Worm (Caenorhabditis elegans) whole organism, L1 larva: Measurements from ENCODE around the gene tbc-3.

Experiments used
- F16B12.6 ChIP-seq: fragments of 150-350 bp; optimal IDR thresholded peaks from 2 replicates; lab custom pipeline; 2014; ENCODE audit warnings: missing biosample characterization, missing genetic modification characterization
- Y116A8C.19 ChIP-seq: sonication (generic microtip); optimal IDR thresholded peaks from 2 replicates; lab custom pipeline; 2016; ENCODE audit warnings: missing compliant biosample characterization, missing genetic modification characterization, borderline replicate concordance
- aly-2 ChIP-seq: fragments of 150-350 bp; optimal IDR thresholded peaks from 2 replicates; lab custom pipeline; 2014; ENCODE audit warnings: missing biosample characterization, missing genetic modification characterization
- ama-1 ChIP-seq: fragments of 150-350 bp; optimal IDR thresholded peaks from 2 replicates; lab custom pipeline; 2014
- blmp-1 ChIP-seq: fragments of 150-350 bp; optimal IDR thresholded peaks from 2 replicates; lab custom pipeline; 2014; ENCODE audit warnings: missing biosample characterization, missing genetic modification characterization
- ceh-63 ChIP-seq: fragments of 200-800 bp; sonication (Bioruptor generic); optimal IDR thresholded peaks from 2 replicates; lab custom pipeline; 2018; ENCODE audit warnings: mild to moderate bottlenecking, missing genetic modification characterization, missing compliant biosample characterization
- ceh-82 ChIP-seq, 3 experiments: fragments of 150-350 bp in 1 of 3; sonication (generic microtip) in 2 of 3; optimal IDR thresholded peaks; 2 replicates each; lab custom pipeline; 2014 to 2017; ENCODE audit warnings: missing biosample characterization in 3 of 3, missing genetic modification characterization in 3 of 3
- ceh-88 ChIP-seq: fragments of 200-800 bp; sonication (Bioruptor generic); IDR thresholded peaks from 2 replicates; pipeline ENCODE4 v1.3.6; 2022; ENCODE audit warnings: missing genetic modification characterization, missing compliant biosample characterization
- ceh-90 ChIP-seq: sonication (generic microtip); optimal IDR thresholded peaks from 2 replicates; lab custom pipeline; 2016; ENCODE audit warnings: missing genetic modification characterization, missing compliant biosample characterization
- dpl-1 ChIP-seq, 3 experiments: fragments of 150-350 bp in 2 of 3; sonication (generic microtip) in 1 of 3; optimal IDR thresholded peaks; 2 replicates each; lab custom pipeline; 2014 to 2017; ENCODE audit warnings: missing biosample characterization in 3 of 3, missing genetic modification characterization in 3 of 3, missing genetic modification reagents in 3 of 3
- dsc-1 ChIP-seq: sonication (generic microtip); optimal IDR thresholded peaks from 2 replicates; lab custom pipeline; 2016; ENCODE audit warnings: mild to moderate bottlenecking, missing genetic modification characterization, missing compliant biosample characterization
- efl-1 ChIP-seq, 4 experiments: fragments of 150-350 bp; optimal IDR thresholded peaks in 3 of 4; peaks in 1 of 4; 1 replicate in 1 of 4; 2 replicates in 3 of 4; lab custom pipeline; 2014; ENCODE audit warnings: missing biosample characterization in 2 of 4, missing genetic modification characterization in 2 of 4, missing genetic modification reagents in 2 of 4
- efl-3 ChIP-seq: fragments of 200-800 bp; sonication (Bioruptor generic); optimal IDR thresholded peaks from 2 replicates; lab custom pipeline; 2018; ENCODE audit warnings: mild to moderate bottlenecking, missing genetic modification characterization, missing compliant biosample characterization
- elt-2 ChIP-seq: sonication (generic microtip); optimal IDR thresholded peaks from 2 replicates; lab custom pipeline; 2016; ENCODE audit warnings: missing genetic modification characterization, mild to moderate bottlenecking, inconsistent platforms, missing compliant biosample characterization, missing genetic modification reagents
- elt-3 ChIP-seq, 6 experiments: fragments of 150-350 bp in 1 of 6; sonication (generic microtip); optimal IDR thresholded peaks; 2 replicates each; lab custom pipeline; 2017 to 2018; ENCODE audit warnings: missing biosample characterization in 6 of 6, missing genetic modification characterization in 6 of 6, inconsistent platforms in 1 of 6
- fkh-10 ChIP-seq: sonication (generic microtip); optimal IDR thresholded peaks from 2 replicates; lab custom pipeline; 2017; ENCODE audit warnings: missing biosample characterization, missing genetic modification reagents, missing genetic modification characterization
- fkh-8 ChIP-seq: sonication (generic microtip); optimal IDR thresholded peaks from 2 replicates; lab custom pipeline; 2016; ENCODE audit warnings: mild to moderate bottlenecking, missing genetic modification characterization, missing compliant biosample characterization
- fos-1 ChIP-seq: fragments of 150-350 bp; optimal IDR thresholded peaks from 2 replicates; lab custom pipeline; 2014; ENCODE audit warnings: missing biosample characterization, missing genetic modification characterization
- grh-1 ChIP-seq: fragments of 200-800 bp; sonication (Bioruptor generic); IDR thresholded peaks from 2 replicates; pipeline ENCODE4 v1.3.6; 2022; ENCODE audit warnings: missing genetic modification reagents, missing genetic modification characterization, missing compliant biosample characterization
- lin-13 ChIP-seq: fragments of 150-350 bp; optimal IDR thresholded peaks from 2 replicates; lab custom pipeline; 2014; ENCODE audit warnings: missing biosample characterization, missing genetic modification reagents, missing genetic modification characterization
- lin-14 ChIP-seq: fragments of 200-800 bp; sonication (Bioruptor generic); optimal IDR thresholded peaks from 2 replicates; lab custom pipeline; 2018; ENCODE audit warnings: mild to moderate bottlenecking, missing genetic modification characterization, moderate library complexity, missing compliant biosample characterization
- lin-35 ChIP-seq, 2 experiments: fragments of 150-350 bp; optimal IDR thresholded peaks; 2 replicates each; lab custom pipeline; 2014; ENCODE audit warnings: missing biosample characterization in 2 of 2, missing genetic modification characterization in 2 of 2, missing genetic modification reagents in 2 of 2
- lir-3 ChIP-seq: sonication (generic microtip); optimal IDR thresholded peaks from 2 replicates; lab custom pipeline; 2016; ENCODE audit warnings: mild to moderate bottlenecking, missing genetic modification characterization, moderate library complexity, missing compliant biosample characterization; ENCODE audit not compliant: poor library complexity
- lsy-2 ChIP-seq, 2 experiments: fragments of 150-350 bp; optimal IDR thresholded peaks; 2 replicates each; lab custom pipeline; 2014; ENCODE audit warnings: missing biosample characterization in 2 of 2, missing genetic modification characterization in 2 of 2
- mdl-1 ChIP-seq, 2 experiments: fragments of 150-350 bp; optimal IDR thresholded peaks; 2 replicates each; lab custom pipeline; 2014 to 2017; ENCODE audit warnings: missing biosample characterization in 2 of 2, missing genetic modification characterization in 2 of 2, inconsistent platforms in 1 of 2
- mep-1 ChIP-seq: fragments of 150-350 bp; optimal IDR thresholded peaks from 2 replicates; lab custom pipeline; 2014; ENCODE audit warnings: missing biosample characterization, missing genetic modification characterization
- nhr-12 ChIP-seq: sonication (generic microtip); optimal IDR thresholded peaks from 2 replicates; lab custom pipeline; 2017; ENCODE audit warnings: missing biosample characterization, missing genetic modification characterization
- nhr-19 ChIP-seq: fragments of 200-800 bp; sonication (Bioruptor generic); conservative IDR thresholded peaks from 2 replicates; pipeline ENCODE4 v1.3.6; 2022; ENCODE audit warnings: missing genetic modification characterization, missing compliant biosample characterization
- nhr-20 ChIP-seq: sonication (generic microtip); optimal IDR thresholded peaks from 2 replicates; lab custom pipeline; 2016; ENCODE audit warnings: mild to moderate bottlenecking, missing genetic modification characterization, missing compliant biosample characterization
- nhr-47 ChIP-seq: sonication (generic microtip); optimal IDR thresholded peaks from 2 replicates; lab custom pipeline; 2016; ENCODE audit warnings: mild to moderate bottlenecking, missing genetic modification characterization, moderate library complexity, missing compliant biosample characterization
- nhr-71 ChIP-seq: sonication (generic microtip); optimal IDR thresholded peaks from 2 replicates; lab custom pipeline; 2016; ENCODE audit warnings: mild to moderate bottlenecking, missing genetic modification characterization, moderate library complexity, missing compliant biosample characterization
- nhr-77 ChIP-seq: fragments of 150-350 bp; optimal IDR thresholded peaks from 2 replicates; lab custom pipeline; 2014; ENCODE audit warnings: missing biosample characterization, missing genetic modification characterization
- nhr-84 ChIP-seq: sonication (generic microtip); optimal IDR thresholded peaks from 2 replicates; lab custom pipeline; 2017; ENCODE audit warnings: missing biosample characterization, missing genetic modification characterization
- nhr-85 ChIP-seq: sonication (generic microtip); peaks from one replicate; lab custom pipeline; 2016; ENCODE audit warnings: missing genetic modification characterization, inconsistent platforms, missing compliant biosample characterization
- nhr-90 ChIP-seq: sonication (generic microtip); optimal IDR thresholded peaks from 2 replicates; lab custom pipeline; 2016; ENCODE audit warnings: mild to moderate bottlenecking, missing genetic modification characterization, missing compliant biosample characterization; ENCODE audit not compliant: poor library complexity
- pag-3 ChIP-seq: sonication (generic microtip); optimal IDR thresholded peaks from 2 replicates; lab custom pipeline; 2017; ENCODE audit warnings: missing genetic modification characterization, mild to moderate bottlenecking, missing compliant biosample characterization, antibody characterized with exemption, borderline replicate concordance; ENCODE audit not compliant: insufficient read depth
- rnt-1 ChIP-seq: sonication (generic microtip); optimal IDR thresholded peaks from 2 replicates; lab custom pipeline; 2016; ENCODE audit warnings: mild to moderate bottlenecking, missing genetic modification characterization, moderate library complexity, missing compliant biosample characterization
- snpc-4 ChIP-seq: fragments of 150-350 bp; optimal IDR thresholded peaks from 2 replicates; lab custom pipeline; 2014; ENCODE audit warnings: missing biosample characterization, missing genetic modification characterization
- snu-23 ChIP-seq: sonication (generic microtip); optimal IDR thresholded peaks from 2 replicates; lab custom pipeline; 2016; ENCODE audit warnings: missing genetic modification characterization, missing compliant biosample characterization
- sptf-1 ChIP-seq: fragments of 150-350 bp; optimal IDR thresholded peaks from 2 replicates; lab custom pipeline; 2014; ENCODE audit warnings: missing biosample characterization, missing genetic modification characterization
- swsn-7 ChIP-seq: sonication (generic microtip); optimal IDR thresholded peaks from 2 replicates; lab custom pipeline; 2016; ENCODE audit warnings: missing genetic modification characterization, missing compliant biosample characterization
- tbx-2 ChIP-seq: sonication (generic microtip); optimal IDR thresholded peaks from 2 replicates; lab custom pipeline; 2016; ENCODE audit warnings: missing genetic modification characterization, missing compliant biosample characterization
- tlp-1 ChIP-seq: fragments of 150-350 bp; optimal IDR thresholded peaks from 2 replicates; lab custom pipeline; 2014; ENCODE audit warnings: missing biosample characterization, missing genetic modification characterization
- unc-130 ChIP-seq: fragments of 150-350 bp; optimal IDR thresholded peaks from 2 replicates; lab custom pipeline; 2017; ENCODE audit warnings: missing biosample characterization, missing genetic modification characterization, inconsistent platforms
- unc-62 ChIP-seq: fragments of 150-350 bp; optimal IDR thresholded peaks from 2 replicates; lab custom pipeline; 2014; ENCODE audit warnings: missing biosample characterization, missing genetic modification reagents, missing genetic modification characterization
- unc-98 ChIP-seq: fragments of 200-800 bp; sonication (Bioruptor generic); IDR thresholded peaks from 2 replicates; pipeline ENCODE4 v1.3.6; 2022; ENCODE audit warnings: missing genetic modification characterization, missing compliant biosample characterization
- xbp-1 ChIP-seq: sonication (generic microtip); optimal IDR thresholded peaks from 2 replicates; lab custom pipeline; 2016; ENCODE audit warnings: missing genetic modification characterization, missing compliant biosample characterization
- zip-4 ChIP-seq: fragments of 200-800 bp; sonication (Bioruptor generic); optimal IDR thresholded peaks from 2 replicates; lab custom pipeline; 2018; ENCODE audit warnings: mild to moderate bottlenecking, missing genetic modification characterization, moderate library complexity, missing compliant biosample characterization
- ztf-4 ChIP-seq: fragments of 150-350 bp; optimal IDR thresholded peaks from 2 replicates; lab custom pipeline; 2014; ENCODE audit warnings: missing biosample characterization, missing genetic modification characterization

Gene tbc-3

ce11 chrIV:9872786-9873185 is 26.0 kb upstream of the tbc-3 start (continued):
- peak; percentile 39 for TF ChIP-seq elt-2 (tag; lab: Kevin White, UChicago)
- TF ChIP-seq snu-23 (GFP tag; lab: Kevin White, UChicago): peak; percentile 8
- peak; percentile 37 for TF ChIP-seq nhr-71 (tag; lab: Kevin White, UChicago)
- no peak for TF ChIP-seq elt-3 (tag; optimal IDR thresholded peaks at IDR 0.05; lab: Kevin White, UChicago)
- no peak for TF ChIP-seq Y116A8C.19 (tag; lab: Kevin White, UChicago)
- TF ChIP-seq xbp-1: no peak
- TF ChIP-seq nhr-77 (tag; lab: Kevin White, UChicago): no peak
- no peak for TF ChIP-seq snpc-4 (tag; lab: Kevin White, UChicago)
- TF ChIP-seq tbx-2: no peak
- no peak for TF ChIP-seq nhr-47
- peak in 1 of 2 experiments; percentile 26 for TF ChIP-seq lin-35 (GFP tag; optimal IDR thresholded peaks at IDR 0.05; lab: Kevin White, UChicago)
- TF ChIP-seq, all 84 proteins: peak for 9

DNA sequence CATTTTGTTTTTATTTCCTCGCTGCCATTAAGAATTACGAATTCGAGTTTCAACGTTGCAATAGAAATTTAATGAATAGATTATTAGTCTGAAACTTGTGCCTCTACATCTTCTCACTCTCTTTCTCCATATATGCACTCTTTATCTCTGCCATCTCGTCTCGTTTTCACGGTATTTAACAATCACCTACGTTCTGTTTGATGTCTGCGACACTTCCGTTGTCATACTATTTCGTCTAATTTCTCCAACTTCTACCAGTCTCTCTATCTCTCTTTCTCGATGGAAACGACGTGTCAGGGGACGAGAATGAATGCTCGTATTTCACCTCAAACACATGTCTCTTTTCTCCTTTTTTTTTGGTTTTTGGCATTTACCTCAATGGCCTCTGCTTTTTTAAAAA is 25.0 kb upstream of the tbc-3 start:
- TF ChIP-seq swsn-7 (tag; lab: Kevin White, UChicago) (peak; percentile 39), nhr-47 (peak; percentile 38), aly-2 (no peak), ceh-88 (no peak), dpl-1 (GFP tag; optimal IDR thresholded peaks at IDR 0.05; lab: Kevin White, UChicago) (peak in 2 of 3 experiments; percentile 10 to 38), lin-14 (peak; percentile 86), unc-62 (GFP tag; lab: Kevin White, UChicago) (no peak), efl-3 (no peak), nhr-19 (GFP tag; lab: Robert Waterston, UW) (peak; percentile 27), ceh-90 (tag; lab: Kevin White, UChicago) (no peak), fkh-8 (tag; lab: Kevin White, UChicago) (peak; percentile 51), elt-3 (tag; optimal IDR thresholded peaks at IDR 0.05; lab: Kevin White, UChicago) (peak in 1 of 6 experiments; percentile 6), sptf-1 (tag; lab: Kevin White, UChicago) (no peak), zip-4 (GFP tag; lab: Kevin White, UChicago) (no peak), nhr-90 (tag; lab: Kevin White, UChicago) (no peak), nhr-71 (tag; lab: Kevin White, UChicago) (peak; percentile 70), tlp-1 (tag; lab: Kevin White, UChicago) (no peak), fos-1 (tag; lab: Kevin White, UChicago) (no peak), nhr-84 (tag; lab: Kevin White, UChicago) (no peak), ama-1 (lab: Kevin White, UChicago) (no peak), xbp-1 (peak; percentile 32), rnt-1 (tag; lab: Kevin White, UChicago) (peak; percentile 49), ceh-63 (GFP tag; lab: Kevin White, UChicago) (no peak), F16B12.6 (tag; lab: Kevin White, UChicago) (no peak), ceh-82 (tag; optimal IDR thresholded peaks at IDR 0.05; lab: Kevin White, UChicago) (peak in 2 of 3 experiments; percentile 26 to 40), ztf-4 (tag; lab: Kevin White, UChicago) (peak; percentile 19), nhr-12 (no peak), tbx-2 (peak; percentile 39), grh-1 (GFP tag; lab: Robert Waterston, UW) (no peak; the same call in 1 of the 2 replicates), elt-2 (tag; lab: Kevin White, UChicago) (peak; percentile 46), snpc-4 (tag; lab: Kevin White, UChicago) (no peak), mep-1 (tag; lab: Kevin White, UChicago) (peak; percentile 63), efl-1 (optimal IDR thresholded peaks at IDR 0.05; lab: Kevin White, UChicago) (peak; percentile 63 to 75), efl-1 (GFP tag; optimal IDR thresholded peaks at IDR 0.05 in 1 of 2; lab: Kevin White, UChicago) (no peak), lin-35 (GFP tag; optimal IDR thresholded peaks at IDR 0.05; lab: Kevin White, UChicago) (peak; percentile 43 to 60), unc-98 (no peak), lir-3 (tag; lab: Kevin White, UChicago) (peak; percentile 24), snu-23 (GFP tag; lab: Kevin White, UChicago) (peak; percentile 73), mdl-1 (tag; optimal IDR thresholded peaks at IDR 0.05; lab: Kevin White, UChicago) (peak in 1 of 2 experiments; percentile 54), nhr-20 (peak; percentile 78), lin-13 (GFP tag; lab: Kevin White, UChicago) (no peak), nhr-85 (peak; percentile 86), blmp-1 (tag; lab: Kevin White, UChicago) (peak; percentile 41), unc-130 (tag; lab: Kevin White, UChicago) (no peak), lsy-2 (tag; optimal IDR thresholded peaks at IDR 0.05; lab: Kevin White, UChicago) (peak; percentile 52 to 66), dsc-1 (peak; percentile 7), fkh-10 (GFP tag; lab: Kevin White, UChicago) (no peak), pag-3 (tag; lab: Kevin White, UChicago) (no peak)
